Worm (Caenorhabditis elegans) whole organism, L4 larva: Measurements from ENCODE around the gene F43D2.6.

Experiments
- F37D6.2 ChIP-seq: sonication (generic microtip); optimal IDR thresholded peaks from 2 replicates; lab custom pipeline; 2016; ENCODE audit warnings: mild to moderate bottlenecking, missing genetic modification characterization, missing compliant biosample characterization
- R02D3.7 ChIP-seq: fragments of 150-350 bp; sonication (generic microtip); optimal IDR thresholded peaks from 3 replicates; lab custom pipeline; 2014; ENCODE audit warnings: missing biosample characterization, missing genetic modification characterization
- T20F7.1 ChIP-seq: fragments of 200-800 bp; sonication (Bioruptor generic); optimal IDR thresholded peaks from 2 replicates; lab custom pipeline; 2018; ENCODE audit warnings: mild to moderate bottlenecking, missing genetic modification characterization, missing compliant biosample characterization
- Y5F2A.4 ChIP-seq: fragments of 200-800 bp; sonication (Bioruptor generic); optimal IDR thresholded peaks from 2 replicates; lab custom pipeline; 2018; ENCODE audit warnings: mild to moderate bottlenecking, missing genetic modification characterization, missing compliant biosample characterization
- ZK546.5 ChIP-seq, 2 experiments: sonication (generic microtip); optimal IDR thresholded peaks; 2 replicates each; lab custom pipeline; 2017; ENCODE audit warnings: missing biosample characterization in 2 of 2, missing genetic modification characterization in 2 of 2
- aha-1 ChIP-seq: fragments of 150-350 bp; peaks from one replicate; lab custom pipeline; 2014; ENCODE audit warnings: missing biosample characterization, missing genetic modification characterization
- aly-2 ChIP-seq: sonication (generic microtip); optimal IDR thresholded peaks from 2 replicates; lab custom pipeline; 2018; ENCODE audit warnings: missing biosample characterization, missing genetic modification characterization
- ama-1 ChIP-seq: fragments of 150-350 bp; optimal IDR thresholded peaks from 2 replicates; lab custom pipeline; 2014; ENCODE audit warnings: inconsistent platforms, mixed read lengths
- attf-4 ChIP-seq: sonication (generic microtip); optimal IDR thresholded peaks from 3 replicates; lab custom pipeline; 2017; ENCODE audit warnings: missing biosample characterization, missing genetic modification characterization
- ceh-20 ChIP-seq: fragments of 200-800 bp; sonication (Bioruptor generic); IDR thresholded peaks from 2 replicates; pipeline ENCODE4 v1.3.6; 2022; ENCODE audit warnings: missing genetic modification reagents, missing genetic modification characterization, missing compliant biosample characterization
- ceh-62 ChIP-seq: sonication (generic microtip); optimal IDR thresholded peaks from 2 replicates; lab custom pipeline; 2017; ENCODE audit warnings: missing biosample characterization, missing genetic modification characterization
- ces-1 ChIP-seq: fragments of 150-350 bp; sonication (generic microtip); optimal IDR thresholded peaks from 4 replicates; lab custom pipeline; 2014; ENCODE audit warnings: missing biosample characterization, missing genetic modification reagents, missing genetic modification characterization
- cey-2 ChIP-seq: sonication (generic microtip); optimal IDR thresholded peaks from 3 replicates; lab custom pipeline; 2017; ENCODE audit warnings: missing genetic modification characterization, mild to moderate bottlenecking, missing compliant biosample characterization, antibody characterized with exemption, borderline replicate concordance; ENCODE audit not compliant: insufficient read depth
- daf-12 ChIP-seq: fragments of 150-350 bp; optimal IDR thresholded peaks from 2 replicates; lab custom pipeline; 2014; ENCODE audit warnings: missing biosample characterization, missing genetic modification reagents, missing genetic modification characterization
- daf-8 ChIP-seq: fragments of 200-800 bp; sonication (Bioruptor generic); IDR thresholded peaks from 2 replicates; pipeline ENCODE4 v1.3.6; 2022; ENCODE audit warnings: missing genetic modification characterization, missing compliant biosample characterization
- dmd-9 ChIP-seq: fragments of 200-800 bp; sonication (Bioruptor generic); IDR thresholded peaks from 2 replicates; pipeline ENCODE4 v1.3.6; 2022; ENCODE audit warnings: missing genetic modification reagents, missing genetic modification characterization, missing compliant biosample characterization
- egl-27 ChIP-seq: sonication (generic microtip); optimal IDR thresholded peaks from 3 replicates; lab custom pipeline; 2017; ENCODE audit warnings: missing biosample characterization, missing genetic modification reagents, missing genetic modification characterization
- egl-43 ChIP-seq: fragments of 200-800 bp; sonication (Bioruptor generic); IDR thresholded peaks from 2 replicates; pipeline ENCODE4 v1.3.6; 2022; ENCODE audit warnings: missing genetic modification reagents, missing genetic modification characterization, missing compliant biosample characterization
- fkh-10 ChIP-seq: fragments of 150-350 bp; optimal IDR thresholded peaks from 2 replicates; lab custom pipeline; 2014; ENCODE audit warnings: missing biosample characterization, missing genetic modification reagents, missing genetic modification characterization
- hlh-11 ChIP-seq: fragments of 200-800 bp; sonication (Bioruptor generic); optimal IDR thresholded peaks from 2 replicates; lab custom pipeline; 2018; ENCODE audit warnings: mild to moderate bottlenecking, missing genetic modification characterization, missing compliant biosample characterization
- hlh-30 ChIP-seq: sonication (generic microtip); optimal IDR thresholded peaks from 2 replicates; lab custom pipeline; 2017; ENCODE audit warnings: antibody characterized with exemption, mild to moderate bottlenecking, missing genetic modification characterization, missing compliant biosample characterization; ENCODE audit not compliant: insufficient read depth
- hmg-1.1 ChIP-seq: fragments of 200-800 bp; sonication (Bioruptor generic); IDR thresholded peaks from 2 replicates; pipeline ENCODE4 v1.3.6; 2022; ENCODE audit warnings: missing genetic modification reagents, missing genetic modification characterization, missing compliant biosample characterization
- jun-1 ChIP-seq: fragments of 150-350 bp; optimal IDR thresholded peaks from 2 replicates; lab custom pipeline; 2014; ENCODE audit warnings: missing biosample characterization, missing genetic modification reagents, missing genetic modification characterization
- lin-13 ChIP-seq: fragments of 150-350 bp; optimal IDR thresholded peaks from 2 replicates; lab custom pipeline; 2014; ENCODE audit warnings: missing biosample characterization, missing genetic modification reagents, missing genetic modification characterization
- lin-29 ChIP-seq: fragments of 200-800 bp; sonication (Bioruptor generic); IDR thresholded peaks from 2 replicates; pipeline ENCODE4 v1.3.6; 2022; ENCODE audit warnings: missing genetic modification reagents, missing genetic modification characterization, missing compliant biosample characterization
- lin-38 ChIP-seq: fragments of 200-800 bp; sonication (Bioruptor generic); IDR thresholded peaks from 2 replicates; pipeline ENCODE4 v1.3.6; 2022; ENCODE audit warnings: missing genetic modification reagents, missing genetic modification characterization, missing compliant biosample characterization
- lir-3 ChIP-seq: sonication (generic microtip); optimal IDR thresholded peaks from 2 replicates; lab custom pipeline; 2016; ENCODE audit warnings: mild to moderate bottlenecking, missing genetic modification characterization, missing compliant biosample characterization
- madf-5 ChIP-seq, 2 experiments: fragments of 200-800 bp; sonication (Bioruptor generic); IDR thresholded peaks; 2 replicates each; pipeline ENCODE4 v1.3.6; 2022; ENCODE audit warnings: missing compliant biosample characterization in 2 of 2, missing genetic modification characterization in 2 of 2
- madf-9 ChIP-seq: fragments of 200-800 bp; sonication (Bioruptor generic); conservative IDR thresholded peaks from 2 replicates; pipeline ENCODE4 v1.3.6; 2022; ENCODE audit warnings: missing genetic modification reagents, missing genetic modification characterization, missing compliant biosample characterization
- mdl-1 ChIP-seq, 2 experiments: fragments of 150-350 bp in 1 of 2; sonication (generic microtip) in 1 of 2; optimal IDR thresholded peaks; 2 replicates each; lab custom pipeline; 2014 to 2017; ENCODE audit warnings: missing biosample characterization in 2 of 2, missing genetic modification characterization in 2 of 2
- mes-2 ChIP-seq: sonication (generic microtip); optimal IDR thresholded peaks from 2 replicates; lab custom pipeline; 2016; ENCODE audit warnings: missing genotype, mild to moderate bottlenecking, missing genetic modification characterization, missing compliant biosample characterization; ENCODE audit not compliant: poor library complexity, severe bottlenecking
- mxl-2 ChIP-seq: fragments of 200-800 bp; sonication (Bioruptor generic); conservative IDR thresholded peaks from 2 replicates; pipeline ENCODE4 v1.3.6; 2022; ENCODE audit warnings: missing genetic modification reagents, missing genetic modification characterization, missing compliant biosample characterization
- mxl-3 ChIP-seq: fragments of 200-800 bp; sonication (Bioruptor generic); optimal IDR thresholded peaks from 2 replicates; lab custom pipeline; 2018; ENCODE audit warnings: mild to moderate bottlenecking, missing genetic modification characterization, missing compliant biosample characterization
- nhr-102 ChIP-seq: sonication (generic microtip); optimal IDR thresholded peaks from 2 replicates; lab custom pipeline; 2016; ENCODE audit warnings: mild to moderate bottlenecking, missing genetic modification characterization, moderate library complexity, missing compliant biosample characterization
- nhr-11 ChIP-seq: fragments of 150-350 bp; optimal IDR thresholded peaks from 2 replicates; lab custom pipeline; 2014; ENCODE audit warnings: missing biosample characterization, missing genetic modification characterization
- nhr-28 ChIP-seq: fragments of 150-350 bp; optimal IDR thresholded peaks from 2 replicates; lab custom pipeline; 2014; ENCODE audit warnings: missing biosample characterization, missing genetic modification characterization
- nhr-41 ChIP-seq: fragments of 200-800 bp; sonication (Bioruptor generic); IDR thresholded peaks from 2 replicates; pipeline ENCODE4 v1.3.6; 2022; ENCODE audit warnings: missing genetic modification reagents, missing genetic modification characterization, missing compliant biosample characterization
- nhr-42 ChIP-seq: fragments of 200-800 bp; sonication (Bioruptor generic); IDR thresholded peaks from 2 replicates; pipeline ENCODE4 v1.3.6; 2022; ENCODE audit warnings: missing genetic modification characterization, missing compliant biosample characterization
- nhr-76 ChIP-seq: fragments of 150-350 bp; optimal IDR thresholded peaks from 2 replicates; lab custom pipeline; 2014; ENCODE audit warnings: missing biosample characterization, missing genetic modification characterization
- nhr-77 ChIP-seq: fragments of 150-350 bp; optimal IDR thresholded peaks from 2 replicates; lab custom pipeline; 2014; ENCODE audit warnings: missing biosample characterization, missing genetic modification characterization
- sdz-12 ChIP-seq: fragments of 200-800 bp; sonication (Bioruptor generic); optimal IDR thresholded peaks from 2 replicates; lab custom pipeline; 2018; ENCODE audit warnings: mild to moderate bottlenecking, missing genetic modification characterization, missing compliant biosample characterization
- set-16 ChIP-seq: fragments of 200-800 bp; sonication (Bioruptor generic); IDR thresholded peaks from 2 replicates; pipeline ENCODE4 v1.3.6; 2022; ENCODE audit warnings: missing genetic modification reagents, missing genetic modification characterization, missing compliant biosample characterization
- skn-1 ChIP-seq: fragments of 150-350 bp; optimal IDR thresholded peaks from 2 replicates; lab custom pipeline; 2014; ENCODE audit warnings: missing biosample characterization, missing genetic modification characterization
- snpc-1.2 ChIP-seq: fragments of 200-800 bp; sonication (Bioruptor generic); IDR thresholded peaks from 2 replicates; pipeline ENCODE4 v1.3.6; 2022; ENCODE audit warnings: missing genetic modification reagents, missing genetic modification characterization, missing compliant biosample characterization
- snpc-4 ChIP-seq: fragments of 150-350 bp; optimal IDR thresholded peaks from 2 replicates; lab custom pipeline; 2014; ENCODE audit warnings: missing biosample characterization, missing genetic modification characterization
- tra-1 ChIP-seq: fragments of 200-800 bp; sonication (Bioruptor generic); IDR thresholded peaks from 2 replicates; pipeline ENCODE4 v1.3.6; 2022; ENCODE audit warnings: missing genetic modification reagents, missing genetic modification characterization, missing compliant biosample characterization
- unc-62 ChIP-seq, 3 experiments: fragments of 150-350 bp in 1 of 3; sonication (generic microtip); optimal IDR thresholded peaks in 2 of 3; peaks in 1 of 3; 1 replicate in 1 of 3; 2 replicates in 2 of 3; lab custom pipeline; 2014 to 2017; ENCODE audit warnings: missing biosample characterization in 3 of 3, missing genetic modification characterization in 3 of 3, missing genetic modification reagents in 3 of 3, missing genotype in 1 of 3
- zag-1 ChIP-seq: fragments of 150-350 bp; optimal IDR thresholded peaks from 2 replicates; lab custom pipeline; 2014; ENCODE audit warnings: missing biosample characterization, missing genetic modification characterization
- zip-2 ChIP-seq: fragments of 150-350 bp; optimal IDR thresholded peaks from 2 replicates; lab custom pipeline; 2014; ENCODE audit warnings: missing biosample characterization, missing genetic modification characterization
- ztf-11 ChIP-seq: fragments of 150-350 bp; optimal IDR thresholded peaks from 2 replicates; lab custom pipeline; 2014; ENCODE audit warnings: missing biosample characterization, missing genetic modification characterization
- ztf-7 ChIP-seq: fragments of 150-350 bp; optimal IDR thresholded peaks from 2 replicates; lab custom pipeline; 2014; ENCODE audit warnings: missing biosample characterization, missing genetic modification characterization

F43D2.6 gene

DNA sequence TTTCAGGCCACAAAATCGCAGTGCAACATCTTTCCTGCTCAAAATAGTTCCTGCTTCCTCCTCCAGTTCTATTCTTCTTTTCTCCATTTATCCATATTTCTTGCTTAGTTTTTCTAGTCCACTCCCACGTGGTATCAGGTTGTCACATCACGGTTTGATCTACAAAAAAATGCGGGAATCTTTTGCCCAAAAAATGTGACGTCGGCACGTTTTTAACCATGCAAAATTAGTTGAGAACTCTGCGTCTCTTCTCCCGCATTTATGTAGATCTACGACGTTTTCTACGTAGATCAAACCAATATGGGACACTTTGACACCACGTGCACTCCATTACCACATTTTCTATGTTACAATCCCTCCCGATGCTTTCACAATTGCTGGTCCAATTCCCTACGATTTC lies 7.0 kb upstream of the F43D2.6 start:
- TF ChIP-seq fkh-10 (GFP tag; lab: Kevin White, UChicago), result no peak
- TF ChIP-seq unc-62 (GFP tag; optimal IDR thresholded peaks at IDR 0.05 in 1 of 2; lab: Kevin White, UChicago), result peak in 1 of 2 experiments; percentile 87
- TF ChIP-seq unc-62 (tag; optimal IDR thresholded peaks at IDR 0.05; lab: Kevin White, UChicago), result no peak
- no peak for TF ChIP-seq hlh-30 (tag; lab: Kevin White, UChicago)
- 0 out of 2 replicates have a peak, but pooled peaks have one; percentile 16 for TF ChIP-seq lin-38 (GFP tag; lab: Robert Waterston, UW)
- TF ChIP-seq, all 104 proteins: peak for 2

ce11 chrV:14640769-14641168 lies 5.8 kb upstream of the F43D2.6 start, which contains the start of gene C54G10.1:
C54G10.1 (plus strand) TSS chrV:14641101.
- TF ChIP-seq zip-2 (tag; lab: Kevin White, UChicago) (no peak), Y5F2A.4 (no peak), hlh-11 (tag; lab: Kevin White, UChicago) (peak; percentile 78), F37D6.2 (tag; lab: Kevin White, UChicago) (no peak), egl-27 (no peak), ztf-7 (tag; lab: Kevin White, UChicago) (no peak), R02D3.7 (tag; lab: Kevin White, UChicago) (no peak), tra-1 (no peak), hmg-1.1 (GFP tag; lab: Robert Waterston, UW) (no peak), cey-2 (tag; lab: Kevin White, UChicago) (no peak), mdl-1 (tag; optimal IDR thresholded peaks at IDR 0.05; lab: Kevin White, UChicago) (no peak), egl-43 (GFP tag; lab: Robert Waterston, UW) (no peak), snpc-4 (tag; lab: Kevin White, UChicago) (no peak), snpc-1.2 (GFP tag; lab: Robert Waterston, UW) (no peak), daf-8 (no peak), lin-29 (GFP tag; lab: Robert Waterston, UW) (no peak), nhr-102 (tag; lab: Kevin White, UChicago) (no peak), ceh-20 (GFP tag; lab: Robert Waterston, UW) (no peak), nhr-76 (no peak), nhr-41 (no peak), jun-1 (tag; lab: Kevin White, UChicago) (no peak), sdz-12 (no peak), attf-4 (tag; lab: Kevin White, UChicago) (no peak), lin-38 (GFP tag; lab: Robert Waterston, UW) (no peak), dmd-9 (GFP tag; lab: Robert Waterston, UW) (no peak), skn-1 (tag; lab: Kevin White, UChicago) (no peak), nhr-42 (GFP tag; lab: Robert Waterston, UW) (no peak), mxl-2 (GFP tag; lab: Robert Waterston, UW) (no peak), ama-1 (lab: Kevin White, UChicago) (no peak), ztf-11 (tag; lab: Kevin White, UChicago) (no peak), nhr-28 (tag; lab: Kevin White, UChicago) (peak; percentile 75), ZK546.5 (tag; optimal IDR thresholded peaks at IDR 0.05; lab: Kevin White, UChicago) (no peak), madf-9 (GFP tag; lab: Robert Waterston, UW) (no peak), T20F7.1 (GFP tag; lab: Kevin White, UChicago) (no peak), zag-1 (tag; lab: Kevin White, UChicago) (no peak), daf-12 (no peak), aha-1 (no peak), lin-13 (GFP tag; lab: Kevin White, UChicago) (no peak), mxl-3 (GFP tag; lab: Kevin White, UChicago) (no peak), aly-2 (tag; lab: Kevin White, UChicago) (no peak), ces-1 (GFP tag; lab: Kevin White, UChicago) (no peak), nhr-77 (tag; lab: Kevin White, UChicago) (peak; percentile 48), ceh-62 (tag; lab: Kevin White, UChicago) (no peak), mes-2 (tag; lab: Kevin White, UChicago) (peak; percentile 6), lir-3 (no peak), nhr-11 (no peak), set-16 (GFP tag; lab: Robert Waterston, UW) (no peak), madf-5 (GFP tag; IDR thresholded peaks at IDR 0.05; lab: Robert Waterston, UW) (no peak)
